Fruit fly (Drosophila melanogaster): ENCODE measurements around the gene TFAM.

The TFAM gene

DNA sequence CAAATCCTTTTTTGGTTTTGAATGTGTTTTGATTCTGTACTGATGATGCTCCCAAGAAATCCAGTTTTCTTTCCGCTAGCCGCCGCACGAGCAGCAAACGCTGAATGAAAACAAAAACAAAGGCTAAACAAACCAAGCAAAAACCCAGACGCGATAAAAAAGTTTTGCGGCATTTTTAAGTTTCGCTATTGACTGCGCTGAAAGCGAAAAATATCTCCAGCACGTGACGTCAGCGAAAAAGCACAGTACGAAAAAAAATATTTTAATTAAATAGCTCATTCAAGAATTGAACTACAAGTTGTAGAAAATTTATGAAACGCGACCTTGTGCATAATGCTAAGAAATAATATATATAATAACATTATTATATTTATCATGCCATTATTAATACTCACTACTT lies 31.9 kb downstream of the TFAM start:
- TF ChIP-seq OdsH (GFP tag; optimal IDR thresholded peaks at IDR 0.05) (peak; percentile 17), Smox (GFP tag; optimal IDR thresholded peaks at IDR 0.05) (no peak)

DNA sequence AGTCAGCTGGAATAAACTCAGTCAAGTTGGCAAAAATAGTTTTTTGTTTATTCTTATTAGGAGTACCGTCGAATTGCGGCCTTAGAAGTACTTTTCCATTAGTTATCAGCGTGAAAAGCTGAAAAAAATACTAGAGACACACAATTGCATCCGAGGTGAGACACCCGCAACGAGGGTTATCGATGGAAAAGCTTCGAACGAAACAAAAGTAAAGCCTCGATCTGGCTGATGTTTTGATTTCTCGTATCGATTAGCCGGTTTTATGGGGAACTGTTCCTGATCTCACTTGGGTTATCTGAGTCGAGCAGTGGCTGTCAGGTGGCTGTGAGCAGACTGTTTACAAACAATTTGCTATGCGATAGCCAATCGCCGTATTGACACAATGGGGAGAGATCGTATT lies 33.1 kb downstream of the TFAM start:
- TF ChIP-seq Hr39 (GFP tag; optimal IDR thresholded peaks at IDR 0.05) (no peak), CG15336 (GFP tag; IDR thresholded peaks at IDR 0.05) (no peak), eg (GFP tag; IDR thresholded peaks at IDR 0.05) (no peak), CG8319 (GFP tag; optimal IDR thresholded peaks at IDR 0.05) (no peak), Met (GFP tag; optimal IDR thresholded peaks at IDR 0.05) (no peak), svp (GFP tag) (peak; percentile 99), fkh (GFP tag; optimal IDR thresholded peaks at IDR 0.05) (peak; percentile 15), net (GFP tag; optimal IDR thresholded peaks at IDR 0.05) (no peak)

DNA sequence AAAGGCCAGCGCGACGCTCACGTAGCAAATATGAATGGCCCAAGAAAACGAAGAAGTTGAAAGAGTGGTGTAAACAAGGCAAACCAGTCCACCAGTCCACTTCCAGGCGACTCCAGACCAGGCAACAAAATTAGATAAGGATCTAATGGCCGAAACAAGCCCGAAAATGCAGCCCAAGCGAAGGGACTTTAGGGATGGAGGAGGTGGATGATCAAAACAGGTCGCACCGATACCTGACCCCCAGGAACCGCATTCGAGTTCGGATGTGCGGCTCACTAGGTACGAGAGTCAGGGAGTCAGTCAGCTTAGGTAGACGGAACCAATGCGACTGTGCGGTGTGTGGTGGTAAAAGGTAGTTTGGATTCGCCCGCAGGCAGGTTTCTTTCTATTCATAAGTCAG lies 33.6 kb downstream of the TFAM start:
- TF ChIP-seq Eip78C (GFP tag) (peak; percentile 23), ss (GFP tag; optimal IDR thresholded peaks at IDR 0.05) (no peak), Lpt (GFP tag; optimal IDR thresholded peaks at IDR 0.05) (no peak), CG16779 (tag; optimal IDR thresholded peaks at IDR 0.05) (no peak), eg (GFP tag; IDR thresholded peaks at IDR 0.05) (no peak), CG6163 (GFP tag; IDR thresholded peaks at IDR 0.05) (no peak), CG8632 (GFP tag; optimal IDR thresholded peaks at IDR 0.05) (no peak)

DNA sequence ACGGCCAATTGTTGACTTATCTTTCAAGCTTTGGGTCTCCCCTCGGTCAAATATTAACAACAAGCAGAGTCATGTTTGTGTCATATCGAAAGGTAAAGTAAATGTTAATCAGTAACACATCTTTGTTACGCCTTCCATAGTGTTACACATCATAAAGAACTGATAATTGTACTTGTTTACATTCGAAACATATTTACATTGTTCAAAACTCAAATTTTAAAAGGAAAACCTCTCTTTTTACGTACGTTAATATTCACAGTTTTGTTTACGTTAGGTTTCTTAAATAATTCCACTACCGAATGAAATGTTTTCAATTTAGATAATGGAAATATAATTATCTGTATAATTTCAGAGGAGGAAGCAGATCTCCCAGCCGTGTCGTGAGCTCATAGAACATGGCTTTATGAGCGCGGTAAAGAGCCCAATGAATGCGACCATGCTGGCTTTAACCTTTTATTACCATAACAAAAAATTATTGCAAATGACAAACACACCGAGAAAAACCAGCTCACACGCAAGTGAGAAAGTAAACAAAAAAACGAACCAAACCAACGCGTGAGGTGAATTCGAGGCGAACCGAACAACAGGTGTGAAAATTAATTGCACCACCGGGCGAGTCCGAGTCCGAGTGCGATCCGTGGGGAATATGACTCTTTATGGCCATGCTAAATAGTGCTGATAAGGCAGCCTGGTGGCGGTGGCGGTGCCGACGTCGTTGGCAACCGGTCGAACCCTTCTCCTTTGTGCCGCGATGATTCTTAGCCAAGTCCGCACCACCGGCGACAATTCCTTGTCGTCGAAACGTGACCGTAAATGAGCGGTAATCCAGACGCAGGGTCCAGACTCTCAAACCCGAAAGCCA lies 34.3 kb downstream of the TFAM start:
- no peak for TF ChIP-seq CG10631 (GFP tag; optimal IDR thresholded peaks at IDR 0.05)
- no peak for TF ChIP-seq pdm3 (GFP tag; optimal IDR thresholded peaks at IDR 0.05)
- no peak for TF ChIP-seq CG8119 (GFP tag; IDR thresholded peaks at IDR 0.05)
- no peak for TF ChIP-seq dsx (GFP tag; optimal IDR thresholded peaks at IDR 0.05; ENCODE audit: poor library complexity, severe bottlenecking)
- TF ChIP-seq Smox (GFP tag; optimal IDR thresholded peaks at IDR 0.05): no peak
- TF ChIP-seq cyc (GFP tag; optimal IDR thresholded peaks at IDR 0.05): no peak
- no peak for TF ChIP-seq CG6792 (GFP tag; optimal IDR thresholded peaks at IDR 0.05)
- TF ChIP-seq CG6854 (GFP tag; optimal IDR thresholded peaks at IDR 0.05): no peak
- TF ChIP-seq fkh (GFP tag; optimal IDR thresholded peaks at IDR 0.05): peak; percentile 76
- no peak for TF ChIP-seq CG9139 (GFP tag; optimal IDR thresholded peaks at IDR 0.05)
- TF ChIP-seq spab (GFP tag; optimal IDR thresholded peaks at IDR 0.05): no peak
- TF ChIP-seq Sox15 (GFP tag; optimal IDR thresholded peaks at IDR 0.05): no peak
- TF ChIP-seq Ets21C (GFP tag; optimal IDR thresholded peaks at IDR 0.05): no peak
- no peak for TF ChIP-seq CG34406 (GFP tag; optimal IDR thresholded peaks at IDR 0.05)
- no peak for TF ChIP-seq Hr4 (GFP tag; optimal IDR thresholded peaks at IDR 0.05)
- TF ChIP-seq CG3919 (GFP tag; optimal IDR thresholded peaks at IDR 0.05): no peak
- no peak for TF ChIP-seq eg (GFP tag; IDR thresholded peaks at IDR 0.05)
- peak; percentile 32 for TF ChIP-seq CG1621 (tag; optimal IDR thresholded peaks at IDR 0.05)
- no peak for TF ChIP-seq lz (GFP tag; optimal IDR thresholded peaks at IDR 0.05)
- TF ChIP-seq svp (GFP tag): peak; percentile 41
- TF ChIP-seq Eip78C (GFP tag): peak; percentile 70
- no peak for TF ChIP-seq fd85E (GFP tag; optimal IDR thresholded peaks at IDR 0.05)
- TF ChIP-seq topi (GFP tag; optimal IDR thresholded peaks at IDR 0.05): no peak
- no peak for TF ChIP-seq dac (GFP tag; optimal IDR thresholded peaks at IDR 0.05)
- TF ChIP-seq CG11762 (GFP tag; optimal IDR thresholded peaks at IDR 0.05; ENCODE audit: insufficient read depth): no peak
- no peak for TF ChIP-seq CG11902 (GFP tag; optimal IDR thresholded peaks at IDR 0.05)
- no peak for TF ChIP-seq Ets96B (tag; optimal IDR thresholded peaks at IDR 0.05)
- TF ChIP-seq salr (GFP tag; optimal IDR thresholded peaks at IDR 0.05): no peak
- TF ChIP-seq CG15336 (GFP tag; IDR thresholded peaks at IDR 0.05): 0 out of 2 replicates have a peak, but pooled peaks have one; percentile 19
- TF ChIP-seq CG16779 (tag; optimal IDR thresholded peaks at IDR 0.05): no peak
- no peak for TF ChIP-seq ss (GFP tag; optimal IDR thresholded peaks at IDR 0.05)
- no peak for TF ChIP-seq Hr39 (GFP tag; optimal IDR thresholded peaks at IDR 0.05)
- no peak for TF ChIP-seq Gug (GFP tag; IDR thresholded peaks at IDR 0.05)
- TF ChIP-seq Sox102F (GFP tag; optimal IDR thresholded peaks at IDR 0.05): no peak
- no peak for TF ChIP-seq Met (GFP tag; optimal IDR thresholded peaks at IDR 0.05)
- TF ChIP-seq achi (GFP tag; optimal IDR thresholded peaks at IDR 0.05): no peak
- TF ChIP-seq Lpt (GFP tag; optimal IDR thresholded peaks at IDR 0.05): no peak
- no peak for TF ChIP-seq Hr38 (GFP tag; optimal IDR thresholded peaks at IDR 0.05)
- TF ChIP-seq CG6163 (GFP tag; IDR thresholded peaks at IDR 0.05): 0 out of 3 replicates have a peak, but pooled peaks have one; percentile 8
- no peak for TF ChIP-seq CG31627 (GFP tag; optimal IDR thresholded peaks at IDR 0.05)

Data from whole organism, prepupa.